Worm (Caenorhabditis elegans): ENCODE measurements around the gene mrps-31.

Gene mrps-31

DNA sequence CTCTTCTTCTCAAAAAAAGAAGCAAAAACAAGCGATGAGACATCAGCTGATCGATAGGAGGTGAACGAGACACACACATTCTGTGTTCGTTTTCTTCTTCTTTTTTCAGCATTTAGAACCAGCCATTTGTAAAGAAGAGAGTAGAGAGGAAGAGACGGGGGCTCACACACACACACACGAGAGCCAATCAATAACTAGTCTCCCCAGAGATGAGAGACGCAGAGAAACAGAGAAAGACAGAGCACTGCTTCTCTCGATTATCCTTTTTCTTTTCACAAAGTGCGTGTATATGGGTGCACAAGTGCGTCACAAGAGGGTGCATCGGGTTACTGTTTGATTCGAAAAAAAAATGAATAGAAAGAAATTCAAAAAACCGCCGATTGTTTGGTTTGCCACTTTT is 47.2 kb upstream of the mrps-31 start (continued):
- TF ChIP-seq ztf-4 (tag; optimal IDR thresholded peaks at IDR 0.05): peak; percentile 33
- TF ChIP-seq grh-1 (GFP tag; IDR thresholded peaks at IDR 0.05): 0 out of 2 replicates have a peak, but pooled peaks have one; percentile 6
- no peak for TF ChIP-seq ceh-63 (GFP tag; optimal IDR thresholded peaks at IDR 0.05)
- peak; percentile 45 for TF ChIP-seq isw-1 (GFP tag; IDR thresholded peaks at IDR 0.05)
- TF ChIP-seq ama-1 (optimal IDR thresholded peaks at IDR 0.05): no peak
- no peak for TF ChIP-seq ets-5 (GFP tag; IDR thresholded peaks at IDR 0.05)
- TF ChIP-seq dpl-1 (GFP tag; optimal IDR thresholded peaks at IDR 0.05): peak; percentile 7 to 48 (median 27)
- no peak for TF ChIP-seq ztf-11 (tag; optimal IDR thresholded peaks at IDR 0.05)
- no peak for TF ChIP-seq mab-9 (GFP tag; IDR thresholded peaks at IDR 0.05)
- TF ChIP-seq fos-1 (tag; optimal IDR thresholded peaks at IDR 0.05): peak; percentile 25
- TF ChIP-seq lin-15B (tag; optimal IDR thresholded peaks at IDR 0.05): peak; percentile 38
- peak; percentile 33 for TF ChIP-seq lin-13 (GFP tag; optimal IDR thresholded peaks at IDR 0.05)
- TF ChIP-seq egl-13 (tag; optimal IDR thresholded peaks at IDR 0.05): peak; percentile 78
- TF ChIP-seq efl-3 (GFP tag; optimal IDR thresholded peaks at IDR 0.05): no peak
- TF ChIP-seq nhr-90 (tag; optimal IDR thresholded peaks at IDR 0.05; ENCODE audit: poor library complexity): no peak
- peak; percentile 63 to 73 for TF ChIP-seq lsy-2 (tag; optimal IDR thresholded peaks at IDR 0.05)
- TF ChIP-seq vab-15 (tag; optimal IDR thresholded peaks at IDR 0.05): no peak
- no peak for TF ChIP-seq C34B4.2 (tag; optimal IDR thresholded peaks at IDR 0.05)
- peak; percentile 70 for TF ChIP-seq nhr-47 (tag; optimal IDR thresholded peaks at IDR 0.05)
- no peak for TF ChIP-seq hlh-17 (GFP tag; optimal IDR thresholded peaks at IDR 0.05; ENCODE audit: borderline replicate concordance)
- TF ChIP-seq rnt-1 (tag; optimal IDR thresholded peaks at IDR 0.05): peak; percentile 79
- no peak for TF ChIP-seq sox-4 (tag; optimal IDR thresholded peaks at IDR 0.05)
- peak; percentile 42 for TF ChIP-seq irx-1 (tag; optimal IDR thresholded peaks at IDR 0.05)
- TF ChIP-seq mdl-1 (tag; optimal IDR thresholded peaks at IDR 0.05): peak in 1 of 2 experiments; percentile 30
- no peak for TF ChIP-seq hlh-4 (tag; optimal IDR thresholded peaks at IDR 0.05)
- TF ChIP-seq zag-1 (tag; optimal IDR thresholded peaks at IDR 0.05): no peak
- TF ChIP-seq jun-1 (tag; optimal IDR thresholded peaks at IDR 0.05): peak; percentile 24
- no peak for TF ChIP-seq nhr-28 (tag; optimal IDR thresholded peaks at IDR 0.05)
- peak; percentile 79 for TF ChIP-seq unc-86 (tag; optimal IDR thresholded peaks at IDR 0.05)
- no peak for TF ChIP-seq unc-62 (GFP tag; optimal IDR thresholded peaks at IDR 0.05)
- peak; percentile 35 for TF ChIP-seq nhr-77 (tag; optimal IDR thresholded peaks at IDR 0.05)
- no peak for TF ChIP-seq sptf-1 (tag; optimal IDR thresholded peaks at IDR 0.05)
- peak; percentile 68 for TF ChIP-seq snu-23 (GFP tag; optimal IDR thresholded peaks at IDR 0.05)
- no peak for TF ChIP-seq sup-37 (GFP tag; optimal IDR thresholded peaks at IDR 0.05)
- peak; percentile 6 for TF ChIP-seq nhr-20 (tag; optimal IDR thresholded peaks at IDR 0.05)
- no peak for TF ChIP-seq fkh-4 (tag; optimal IDR thresholded peaks at IDR 0.05; ENCODE audit: borderline replicate concordance)
- TF ChIP-seq swsn-7 (tag; optimal IDR thresholded peaks at IDR 0.05): peak; percentile 76
- TF ChIP-seq alr-1 (tag; optimal IDR thresholded peaks at IDR 0.05; ENCODE audit: borderline replicate concordance): no peak
- TF ChIP-seq lir-3 (tag; optimal IDR thresholded peaks at IDR 0.05; ENCODE audit: poor library complexity): no peak
- peak in 1 of 2 experiments; percentile 28 for TF ChIP-seq lin-35 (GFP tag; optimal IDR thresholded peaks at IDR 0.05)
- TF ChIP-seq zip-4 (GFP tag; optimal IDR thresholded peaks at IDR 0.05): no peak
- no peak for TF ChIP-seq aha-1 (tag; optimal IDR thresholded peaks at IDR 0.05)
- TF ChIP-seq mef-2 (tag; optimal IDR thresholded peaks at IDR 0.05): peak; percentile 4
- TF ChIP-seq C04F5.9 (tag; optimal IDR thresholded peaks at IDR 0.05): no peak
- TF ChIP-seq lin-39 (tag; optimal IDR thresholded peaks at IDR 0.05): no peak
- TF ChIP-seq skn-1 (tag; optimal IDR thresholded peaks at IDR 0.05): peak; percentile 5
- TF ChIP-seq snpc-4 (tag; optimal IDR thresholded peaks at IDR 0.05): no peak
- TF ChIP-seq egl-27 (tag; optimal IDR thresholded peaks at IDR 0.05): no peak
- no peak for TF ChIP-seq ces-1 (GFP tag; optimal IDR thresholded peaks at IDR 0.05)
- peak; percentile 60 for TF ChIP-seq xbp-1 (tag; optimal IDR thresholded peaks at IDR 0.05)
- no peak for TF ChIP-seq C16A3.4 (tag; optimal IDR thresholded peaks at IDR 0.05)
- no peak for TF ChIP-seq nhr-11 (tag; optimal IDR thresholded peaks at IDR 0.05)
- no peak for TF ChIP-seq elt-3 (tag; optimal IDR thresholded peaks at IDR 0.05)
